Worm (Caenorhabditis elegans): ENCODE data around the gene tag-275.

ce11 chrX:6167376-6167775 lies 17.0 kb upstream of the tag-275 start:
- TF ChIP-seq him-1 (tag; optimal IDR thresholded peaks at IDR 0.05) (no peak), W03F9.2 (tag; optimal IDR thresholded peaks at IDR 0.05) (no peak), dao-5 (tag; optimal IDR thresholded peaks at IDR 0.05) (no peak)
